Fruit fly (Drosophila melanogaster) whole organism: ENCODE results near the gene Pus7.

Experiments used
- Dll ChIP-seq: fragments of >200 bp; optimal IDR thresholded peaks from 2 replicates; lab custom pipeline; 2017
- psq ChIP-seq: fragments of >200 bp; optimal IDR thresholded peaks from 2 replicates; lab custom pipeline; 2017

dm6 chr3L:8534386-8535306, 24.8 kb downstream of the Pus7 start, which contains the start of gene ergic53:
- no peak for TF ChIP-seq psq (lab: Kevin White, UChicago)
- TF ChIP-seq Dll (lab: Kevin White, UChicago): no peak
